Worm (Caenorhabditis elegans) whole organism, L4 larva: Measurements from ENCODE around the gene fum-1.
"Not testable (repeated sequence)": the region's sequence is repeated elsewhere in the genome, so short reads cannot be mapped to it uniquely, and the experiment has no call there.

ENCODE experiments used
- dve-1 ChIP-seq: sonication (generic microtip); optimal IDR thresholded peaks from 2 replicates; lab custom pipeline; 2017; ENCODE audit warnings: antibody characterized with exemption, mild to moderate bottlenecking, missing genetic modification characterization, missing compliant biosample characterization; ENCODE audit not compliant: insufficient read depth
- nhr-76 ChIP-seq: fragments of 150-350 bp; optimal IDR thresholded peaks from 2 replicates; lab custom pipeline; 2014; ENCODE audit warnings: missing biosample characterization, missing genetic modification characterization

DNA sequence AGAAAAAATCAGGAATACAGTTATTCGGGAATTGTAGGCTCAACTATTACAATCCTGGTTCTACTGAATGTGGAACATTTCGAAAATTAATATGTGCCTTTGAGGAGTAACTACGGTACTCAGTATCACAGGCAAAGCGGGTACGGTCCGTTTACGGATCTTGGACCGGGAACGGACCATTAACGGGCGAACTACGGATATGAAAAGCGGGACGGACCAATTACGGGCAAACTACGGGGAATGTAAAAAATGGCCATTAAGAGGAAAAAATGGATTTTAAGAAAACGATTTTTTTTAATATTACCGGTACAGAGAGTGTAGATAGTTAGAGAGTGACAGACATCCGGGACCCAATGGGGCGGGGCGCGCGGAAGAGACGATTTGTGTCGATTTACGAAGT is 3.6 kb downstream of the fum-1 start, which contains the start of gene H14A12.5:
- not testable (repeated sequence) for TF ChIP-seq nhr-76, dve-1 (tag; lab: Kevin White, UChicago)
